Worm (Caenorhabditis elegans): ENCODE results near the gene R10E9.4.

- TF ChIP-seq unc-62 (GFP tag; optimal IDR thresholded peaks at IDR 0.05) (no peak), elt-3 (tag; optimal IDR thresholded peaks at IDR 0.05) (no peak)
Measured at ce11 chrIII:4004064-4004580, 31.5 kb upstream of the R10E9.4 start, which contains the start of gene tif-1A.

Data from whole organism, L2 larva.